Worm (Caenorhabditis elegans) whole organism, L4 larva: ENCODE data around the gene str-2.

Experiments
- F26F4.8 ChIP-seq: fragments of 200-800 bp; sonication (Bioruptor generic); conservative IDR thresholded peaks from 2 replicates; pipeline ENCODE4 v1.3.6; 2022; ENCODE audit warnings: missing genetic modification characterization, missing compliant biosample characterization
- ama-1 ChIP-seq: fragments of 150-350 bp; optimal IDR thresholded peaks from 2 replicates; lab custom pipeline; 2014; ENCODE audit warnings: inconsistent platforms, mixed read lengths
- daf-12 ChIP-seq: fragments of 150-350 bp; optimal IDR thresholded peaks from 2 replicates; lab custom pipeline; 2014; ENCODE audit warnings: missing biosample characterization, missing genetic modification reagents, missing genetic modification characterization
- lim-7 ChIP-seq: fragments of 200-800 bp; sonication (Bioruptor generic); IDR thresholded peaks from 2 replicates; pipeline ENCODE4 v1.3.6; 2022; ENCODE audit warnings: missing genetic modification characterization, missing compliant biosample characterization
- lin-38 ChIP-seq: fragments of 200-800 bp; sonication (Bioruptor generic); IDR thresholded peaks from 2 replicates; pipeline ENCODE4 v1.3.6; 2022; ENCODE audit warnings: missing genetic modification reagents, missing genetic modification characterization, missing compliant biosample characterization
- nhr-11 ChIP-seq: fragments of 150-350 bp; optimal IDR thresholded peaks from 2 replicates; lab custom pipeline; 2014; ENCODE audit warnings: missing biosample characterization, missing genetic modification characterization
- nhr-77 ChIP-seq: fragments of 150-350 bp; optimal IDR thresholded peaks from 2 replicates; lab custom pipeline; 2014; ENCODE audit warnings: missing biosample characterization, missing genetic modification characterization
- sdz-12 ChIP-seq: fragments of 200-800 bp; sonication (Bioruptor generic); optimal IDR thresholded peaks from 2 replicates; lab custom pipeline; 2018; ENCODE audit warnings: mild to moderate bottlenecking, missing genetic modification characterization, missing compliant biosample characterization
- skn-1 ChIP-seq: fragments of 150-350 bp; optimal IDR thresholded peaks from 2 replicates; lab custom pipeline; 2014; ENCODE audit warnings: missing biosample characterization, missing genetic modification characterization
- spr-1 ChIP-seq: sonication (generic microtip); optimal IDR thresholded peaks from 2 replicates; lab custom pipeline; 2016; ENCODE audit warnings: mild to moderate bottlenecking, missing genetic modification characterization, missing compliant biosample characterization

ce11 chrV:9868311-9868710 lies 44.3 kb upstream of the str-2 start, which contains the start of gene srab-17:
- TF ChIP-seq sdz-12 (no peak), F26F4.8 (GFP tag; lab: Robert Waterston, UW) (no peak), daf-12 (tag; lab: Kevin White, UChicago) (no peak), lin-38 (no peak), spr-1 (tag; lab: Kevin White, UChicago) (no peak), skn-1 (tag; lab: Kevin White, UChicago) (no peak), nhr-77 (tag; lab: Kevin White, UChicago) (no peak), ama-1 (lab: Kevin White, UChicago) (no peak), nhr-11 (tag; lab: Kevin White, UChicago) (no peak), lim-7 (no peak)
